Worm (Caenorhabditis elegans) whole organism, mixed stage, embryonic: ENCODE measurements around the gene Y51H7C.9.
"Not testable (repeated sequence)": the region's sequence is repeated elsewhere in the genome, so short reads cannot be mapped to it uniquely, and the experiment has no call there.

ENCODE experiments used
- blmp-1 ChIP-seq: fragments of 150-350 bp; optimal IDR thresholded peaks from 2 replicates; lab custom pipeline; 2014; ENCODE audit warnings: missing biosample characterization, missing genetic modification characterization
- lin-13 ChIP-seq: fragments of 150-350 bp; optimal IDR thresholded peaks from 2 replicates; lab custom pipeline; 2014; ENCODE audit warnings: missing biosample characterization, missing genetic modification characterization
- lsy-2 ChIP-seq: fragments of 150-350 bp; optimal IDR thresholded peaks from 2 replicates; lab custom pipeline; 2014; ENCODE audit warnings: missing biosample characterization, missing genetic modification characterization
- nhr-12 ChIP-seq: fragments of 150-350 bp; optimal IDR thresholded peaks from 2 replicates; lab custom pipeline; 2014; ENCODE audit warnings: missing biosample characterization, missing genetic modification characterization
- nhr-237 ChIP-seq: fragments of 150-350 bp; optimal IDR thresholded peaks from 2 replicates; lab custom pipeline; 2014; ENCODE audit warnings: missing biosample characterization, missing genetic modification characterization
- nhr-76 ChIP-seq: sonication (generic microtip); optimal IDR thresholded peaks from 2 replicates; lab custom pipeline; 2017; ENCODE audit warnings: missing biosample characterization, missing genetic modification characterization
- pha-4 ChIP-seq: fragments of 150-350 bp; optimal IDR thresholded peaks from 2 replicates; lab custom pipeline; 2018; ENCODE audit warnings: missing biosample characterization, missing genetic modification reagents, missing genetic modification characterization
- unc-39 ChIP-seq: fragments of 150-350 bp; optimal IDR thresholded peaks from 2 replicates; lab custom pipeline; 2014; ENCODE audit warnings: missing biosample characterization, missing genetic modification characterization

ce11 chrII:1446696-1447293, 35.5 kb upstream of the Y51H7C.9 start, which contains the start of gene Y51H7C.12:
- not testable (repeated sequence) for TF ChIP-seq nhr-12 (tag; lab: Kevin White, UChicago); nhr-76; lsy-2 (tag; lab: Kevin White, UChicago); nhr-237; pha-4; blmp-1 (tag; lab: Kevin White, UChicago); unc-39 (tag; lab: Kevin White, UChicago); lin-13
